Fruit fly (Drosophila melanogaster) whole organism, prepupa: ENCODE measurements around the gene fzo.
A peak's percentile ranks its signal among the peaks of the same experiment; 100 is the strongest.

Experiments
- CG11294 ChIP-seq: fragments of 200-800 bp; sonication (Bioruptor generic); IDR thresholded peaks from 2 replicates; pipeline ENCODE4 v1.3.6; 2022; ENCODE audit warnings: missing biosample characterization, missing genetic modification characterization
- Sox102F ChIP-seq: fragments of 200-800 bp; sonication (Bioruptor generic); optimal IDR thresholded peaks from 2 replicates; lab custom pipeline; 2016; ENCODE audit warnings: missing biosample characterization, mild to moderate bottlenecking, missing genetic modification characterization
- dac ChIP-seq: fragments of 200-800 bp; sonication (Bioruptor generic); optimal IDR thresholded peaks from 2 replicates; lab custom pipeline; 2017; ENCODE audit warnings: missing biosample characterization, mild to moderate bottlenecking, missing genetic modification characterization

DNA sequence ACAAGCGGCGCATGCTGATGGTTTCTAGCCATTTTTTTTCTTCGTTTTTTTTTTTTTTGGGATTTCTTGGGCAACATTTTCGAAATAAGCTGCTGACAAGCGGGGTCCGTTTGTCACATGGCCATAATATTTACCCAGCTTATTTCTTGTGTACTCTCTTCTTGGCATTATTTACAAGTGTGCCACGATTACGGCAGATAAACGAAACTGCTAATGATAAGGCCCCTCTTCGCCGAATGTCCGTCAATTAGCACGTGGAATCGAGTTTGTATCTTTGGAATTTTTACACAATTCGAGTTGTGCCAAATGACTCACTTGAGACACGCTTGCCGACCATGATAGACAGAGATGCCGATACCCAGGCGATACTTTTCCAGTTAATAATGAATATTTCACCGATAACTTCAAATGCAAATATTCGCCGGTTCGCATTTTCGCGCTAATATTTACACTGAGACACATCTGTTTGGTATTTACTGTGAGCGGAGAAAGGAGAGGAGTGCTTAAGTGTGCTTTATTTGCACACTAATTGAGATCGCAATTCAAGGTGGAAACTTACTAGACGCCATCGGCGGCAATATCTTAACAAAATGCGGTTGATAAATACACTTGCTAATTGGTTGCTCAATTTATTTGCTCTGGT lies 27.3 kb downstream of the fzo start:
- TF ChIP-seq dac (GFP tag; lab: Kevin White, UChicago): no peak
- TF ChIP-seq CG11294 (GFP tag; lab: Robert Waterston, UW): no peak
- peak; percentile 60 for TF ChIP-seq Sox102F (GFP tag; lab: Kevin White, UChicago)
